Worm (Caenorhabditis elegans): Measurements from ENCODE around the gene srbc-42.

srbc-42 gene

ce11 chrV:2218803-2219202 lies 27.8 kb upstream of the srbc-42 start, which contains the start of gene nhr-56:
Gene nhr-56 (plus strand): TSS chrV:2219004.
- no peak for TF ChIP-seq tab-1 (GFP tag; IDR thresholded peaks at IDR 0.05)
- no peak for TF ChIP-seq ref-1 (GFP tag; conservative IDR thresholded peaks at IDR 0.05)
- no peak for TF ChIP-seq ztf-23 (GFP tag; IDR thresholded peaks at IDR 0.05)
- TF ChIP-seq klf-2 (GFP tag; conservative IDR thresholded peaks at IDR 0.05) = no peak
- TF ChIP-seq med-1 (GFP tag; optimal IDR thresholded peaks at IDR 0.05; ENCODE audit: insufficient read depth) = no peak
- no peak for TF ChIP-seq T22C8.4 (GFP tag; IDR thresholded peaks at IDR 0.05)
- no peak for TF ChIP-seq ztf-29 (GFP tag; IDR thresholded peaks at IDR 0.05)
- TF ChIP-seq cog-1 (tag; optimal IDR thresholded peaks at IDR 0.05) = no peak

- TF ChIP-seq klf-2 (GFP tag; conservative IDR thresholded peaks at IDR 0.05) = no peak
- no peak for TF ChIP-seq med-1 (GFP tag; optimal IDR thresholded peaks at IDR 0.05; ENCODE audit: insufficient read depth)
- no peak for TF ChIP-seq cog-1 (tag; optimal IDR thresholded peaks at IDR 0.05)
These were observed 25.9 kb upstream of the srbc-42 start for ce11 chrV:2216927-2217326.

ce11 chrV:2215352-2215751 lies 24.3 kb upstream of the srbc-42 start, which contains the start of gene nstp-8:
Gene nstp-8 (plus strand): TSS chrV:2215652.
- TF ChIP-seq cog-1 (tag; optimal IDR thresholded peaks at IDR 0.05) (no peak), ref-1 (GFP tag; conservative IDR thresholded peaks at IDR 0.05) (no peak), T22C8.4 (GFP tag; IDR thresholded peaks at IDR 0.05) (no peak), ztf-29 (GFP tag; IDR thresholded peaks at IDR 0.05) (no peak), flt-1 (GFP tag; IDR thresholded peaks at IDR 0.05) (no peak), ztf-23 (GFP tag; IDR thresholded peaks at IDR 0.05) (no peak), klf-2 (GFP tag; conservative IDR thresholded peaks at IDR 0.05) (no peak), med-1 (GFP tag; optimal IDR thresholded peaks at IDR 0.05; ENCODE audit: insufficient read depth) (no peak), tab-1 (GFP tag; IDR thresholded peaks at IDR 0.05) (no peak)

- TF ChIP-seq ref-1 (GFP tag; conservative IDR thresholded peaks at IDR 0.05) = no peak
- no peak for TF ChIP-seq tab-1 (GFP tag; IDR thresholded peaks at IDR 0.05)
- TF ChIP-seq cog-1 (tag; optimal IDR thresholded peaks at IDR 0.05) = no peak
- TF ChIP-seq med-1 (GFP tag; optimal IDR thresholded peaks at IDR 0.05; ENCODE audit: insufficient read depth) = no peak
- no peak for TF ChIP-seq ztf-23 (GFP tag; IDR thresholded peaks at IDR 0.05)
- TF ChIP-seq flt-1 (GFP tag; IDR thresholded peaks at IDR 0.05) = no peak
- TF ChIP-seq ztf-29 (GFP tag; IDR thresholded peaks at IDR 0.05) = no peak
- TF ChIP-seq klf-2 (GFP tag; conservative IDR thresholded peaks at IDR 0.05) = no peak
- no peak for TF ChIP-seq T22C8.4 (GFP tag; IDR thresholded peaks at IDR 0.05)
These were observed 23.5 kb upstream of the srbc-42 start, which contains the start of gene nhr-184 for ce11 chrV:2214428-2215038. Gene nhr-184 (minus strand): TSS chrV:2214478.

ce11 chrV:2211936-2212335 lies 20.9 kb upstream of the srbc-42 start, which contains the start of gene nhr-133:
Gene nhr-133 (minus strand): TSS chrV:2212118.
- TF ChIP-seq ref-1 (GFP tag; conservative IDR thresholded peaks at IDR 0.05) = no peak
- no peak for TF ChIP-seq ztf-23 (GFP tag; IDR thresholded peaks at IDR 0.05)
- no peak for TF ChIP-seq flt-1 (GFP tag; IDR thresholded peaks at IDR 0.05)

ce11 chrV:2207527-2207926 lies 16.5 kb upstream of the srbc-42 start:
- TF ChIP-seq cog-1 (tag; optimal IDR thresholded peaks at IDR 0.05) (no peak), klf-2 (GFP tag; conservative IDR thresholded peaks at IDR 0.05) (no peak), T22C8.4 (GFP tag; IDR thresholded peaks at IDR 0.05) (no peak)

- TF ChIP-seq T22C8.4 (GFP tag; IDR thresholded peaks at IDR 0.05) (no peak), flt-1 (GFP tag; IDR thresholded peaks at IDR 0.05) (no peak), cog-1 (tag; optimal IDR thresholded peaks at IDR 0.05) (no peak), ztf-23 (GFP tag; IDR thresholded peaks at IDR 0.05) (no peak), ref-1 (GFP tag; conservative IDR thresholded peaks at IDR 0.05) (no peak), ztf-29 (GFP tag; IDR thresholded peaks at IDR 0.05) (no peak), tab-1 (GFP tag; IDR thresholded peaks at IDR 0.05) (no peak), med-1 (GFP tag; optimal IDR thresholded peaks at IDR 0.05; ENCODE audit: insufficient read depth) (no peak), klf-2 (GFP tag; conservative IDR thresholded peaks at IDR 0.05) (no peak)
These were observed 15.8 kb upstream of the srbc-42 start, which contains the start of gene svh-11 for ce11 chrV:2206801-2207200. Gene svh-11 (plus strand): TSS chrV:2207101.

- TF ChIP-seq ref-1 (GFP tag; conservative IDR thresholded peaks at IDR 0.05) (no peak), flt-1 (GFP tag; IDR thresholded peaks at IDR 0.05) (no peak), ztf-23 (GFP tag; IDR thresholded peaks at IDR 0.05) (no peak), cog-1 (tag; optimal IDR thresholded peaks at IDR 0.05) (no peak), ztf-29 (GFP tag; IDR thresholded peaks at IDR 0.05) (no peak), klf-2 (GFP tag; conservative IDR thresholded peaks at IDR 0.05) (no peak), tab-1 (GFP tag; IDR thresholded peaks at IDR 0.05) (no peak), med-1 (GFP tag; optimal IDR thresholded peaks at IDR 0.05; ENCODE audit: insufficient read depth) (no peak), T22C8.4 (GFP tag; IDR thresholded peaks at IDR 0.05) (no peak)
These were observed 15.2 kb upstream of the srbc-42 start, which contains the start of gene srt-40 for ce11 chrV:2206181-2206580. Gene srt-40 (minus strand): TSS chrV:2206281.

ce11 chrV:2204080-2204479 lies 13.1 kb upstream of the srbc-42 start, which contains the start of gene cyp-33C12:
Gene cyp-33C12 (minus strand): TSS chrV:2204400.
- TF ChIP-seq med-1 (GFP tag; optimal IDR thresholded peaks at IDR 0.05; ENCODE audit: insufficient read depth) = no peak
- no peak for TF ChIP-seq flt-1 (GFP tag; IDR thresholded peaks at IDR 0.05)
- no peak for TF ChIP-seq tab-1 (GFP tag; IDR thresholded peaks at IDR 0.05)
- TF ChIP-seq cog-1 (tag; optimal IDR thresholded peaks at IDR 0.05) = no peak
- TF ChIP-seq ztf-23 (GFP tag; IDR thresholded peaks at IDR 0.05) = no peak
- no peak for TF ChIP-seq T22C8.4 (GFP tag; IDR thresholded peaks at IDR 0.05)
- TF ChIP-seq klf-2 (GFP tag; conservative IDR thresholded peaks at IDR 0.05) = no peak
- no peak for TF ChIP-seq ztf-29 (GFP tag; IDR thresholded peaks at IDR 0.05)
- TF ChIP-seq ref-1 (GFP tag; conservative IDR thresholded peaks at IDR 0.05) = no peak

- TF ChIP-seq tab-1 (GFP tag; IDR thresholded peaks at IDR 0.05) = no peak
- TF ChIP-seq ref-1 (GFP tag; conservative IDR thresholded peaks at IDR 0.05) = no peak
- no peak for TF ChIP-seq cog-1 (tag; optimal IDR thresholded peaks at IDR 0.05)
- TF ChIP-seq ztf-23 (GFP tag; IDR thresholded peaks at IDR 0.05) = no peak
These were observed 10.2 kb upstream of the srbc-42 start, which contains the start of gene cyp-32B1 for ce11 chrV:2201240-2201639. Gene cyp-32B1 (minus strand): TSS chrV:2201415.
